Worm (Caenorhabditis elegans): Measurements from ENCODE around the gene cup-4.
A peak's percentile ranks its signal among the peaks of the same experiment; 100 is the strongest.

ce11 chrIII:7891573-7892306 is 25.5 kb downstream of the cup-4 start, which contains the start of the genes ZK688.5 and fahd-1:
- TF ChIP-seq B0310.2 (tag; optimal IDR thresholded peaks at IDR 0.05) = no peak
- no peak for TF ChIP-seq tra-4 (tag; optimal IDR thresholded peaks at IDR 0.05)
- no peak for TF ChIP-seq hmbx-1 (tag; optimal IDR thresholded peaks at IDR 0.05)
- TF ChIP-seq scrt-1 (GFP tag; IDR thresholded peaks at IDR 0.05) = no peak
- TF ChIP-seq ama-1 (optimal IDR thresholded peaks at IDR 0.05) = no peak
- peak; percentile 58; the same call in 1 of the 2 replicates for TF ChIP-seq sea-1 (GFP tag; conservative IDR thresholded peaks at IDR 0.05)
- TF ChIP-seq F13C5.2 (tag; optimal IDR thresholded peaks at IDR 0.05) = peak; percentile 10
- no peak for TF ChIP-seq tbx-11 (GFP tag; IDR thresholded peaks at IDR 0.05)
- TF ChIP-seq ceh-13 (GFP tag; optimal IDR thresholded peaks at IDR 0.05) = no peak
- TF ChIP-seq hnd-1 (tag; optimal IDR thresholded peaks at IDR 0.05) = no peak
- TF ChIP-seq tbx-37 (GFP tag; conservative IDR thresholded peaks at IDR 0.05) = no peak
- no peak for TF ChIP-seq flt-1 (GFP tag; IDR thresholded peaks at IDR 0.05)
- TF ChIP-seq hmg-4 (GFP tag; optimal IDR thresholded peaks at IDR 0.05) = no peak
- TF ChIP-seq ceh-36 (tag; optimal IDR thresholded peaks at IDR 0.05) = no peak
